5 worm cellular contexts compared by ENCODE assay signal in the genomic region with DNA sequence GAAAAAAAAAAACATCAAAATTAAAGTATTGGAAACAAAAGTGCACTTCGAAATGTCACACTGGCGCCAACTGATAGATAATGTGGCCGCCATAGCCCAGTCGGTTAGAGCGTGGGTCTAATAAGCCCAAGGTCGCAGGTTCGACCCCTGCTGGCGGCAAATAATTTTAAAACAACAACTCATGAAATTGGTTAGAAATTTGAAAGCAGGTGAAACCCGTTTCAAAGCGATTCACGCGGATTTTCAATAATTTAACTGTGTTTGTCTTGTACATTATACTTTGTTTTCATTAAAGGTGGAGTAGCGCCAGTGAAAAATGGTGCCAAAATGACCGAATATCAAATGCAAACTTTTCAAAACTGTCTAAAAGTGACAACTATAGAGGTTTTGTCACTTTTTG.
TF ChIP-seq lines count a peak whose summit lies in the region.

No protein-coding gene starts in this region.

TF ChIP-seq in whole organism, L1 larva, 84 proteins besides CTCF, POLR2A, EP300 and RAD21:
- TF ChIP-seq lin-35 (GFP tag; optimal IDR thresholded peaks at IDR 0.05; lab: Kevin White, UChicago) (peak in 1 of 2 experiments; percentile 44), elt-2 (tag; optimal IDR thresholded peaks at IDR 0.05; lab: Kevin White, UChicago) (peak; percentile 6), nhr-47 (tag; optimal IDR thresholded peaks at IDR 0.05; lab: Kevin White, UChicago) (peak; percentile 17), lsy-2 (tag; optimal IDR thresholded peaks at IDR 0.05; lab: Kevin White, UChicago) (peak in 1 of 2 experiments; percentile 38), nhr-71 (tag; optimal IDR thresholded peaks at IDR 0.05; lab: Kevin White, UChicago) (peak; percentile 21), sup-37 (GFP tag; optimal IDR thresholded peaks at IDR 0.05; lab: Kevin White, UChicago) (no peak), efl-1 (optimal IDR thresholded peaks at IDR 0.05; lab: Kevin White, UChicago) (no peak), efl-1 (GFP tag; optimal IDR thresholded peaks at IDR 0.05 in 1 of 2; lab: Kevin White, UChicago) (peak in 1 of 2 experiments; percentile 74), C16A3.4 (tag; optimal IDR thresholded peaks at IDR 0.05; lab: Kevin White, UChicago) (peak; percentile 3), hlh-4 (tag; optimal IDR thresholded peaks at IDR 0.05; lab: Kevin White, UChicago) (no peak), nhr-20 (tag; optimal IDR thresholded peaks at IDR 0.05; lab: Kevin White, UChicago) (peak; percentile 10), tbx-2 (tag; optimal IDR thresholded peaks at IDR 0.05; lab: Kevin White, UChicago) (no peak), skn-1 (tag; optimal IDR thresholded peaks at IDR 0.05; lab: Kevin White, UChicago) (peak; percentile 58), snu-23 (GFP tag; optimal IDR thresholded peaks at IDR 0.05; lab: Kevin White, UChicago) (peak; percentile 32), rnt-1 (tag; optimal IDR thresholded peaks at IDR 0.05; lab: Kevin White, UChicago) (peak; percentile 43), nhr-90 (tag; optimal IDR thresholded peaks at IDR 0.05; lab: Kevin White, UChicago; ENCODE audit: poor library complexity) (peak; percentile 48)

TF ChIP-seq in whole organism, L2 larva, 48 proteins besides CTCF, POLR2A, EP300 and RAD21 (continues in another document):
- TF ChIP-seq nhr-21 (tag; optimal IDR thresholded peaks at IDR 0.05; lab: Kevin White, UChicago) (peak; percentile 34), Y55F3AM.14 (GFP tag; optimal IDR thresholded peaks at IDR 0.05; lab: Kevin White, UChicago) (peak; percentile 45), ama-1 (optimal IDR thresholded peaks at IDR 0.05; lab: Kevin White, UChicago) (no peak), skn-1 (tag; optimal IDR thresholded peaks at IDR 0.05; lab: Kevin White, UChicago) (no peak), sma-9 (GFP tag; optimal IDR thresholded peaks at IDR 0.05; lab: Kevin White, UChicago) (peak; percentile 51), sma-9 (tag; optimal IDR thresholded peaks at IDR 0.05; lab: Kevin White, UChicago) (no peak), ztf-4 (tag; optimal IDR thresholded peaks at IDR 0.05; lab: Kevin White, UChicago) (peak; percentile 34), crh-2 (tag; optimal IDR thresholded peaks at IDR 0.05; lab: Kevin White, UChicago) (peak; percentile 54), ZK546.5 (tag; optimal IDR thresholded peaks at IDR 0.05; lab: Kevin White, UChicago) (no peak), lsy-2 (tag; optimal IDR thresholded peaks at IDR 0.05; lab: Kevin White, UChicago) (peak in 1 of 2 experiments; percentile 30), nhr-129 (tag; optimal IDR thresholded peaks at IDR 0.05; lab: Kevin White, UChicago) (peak; percentile 20), sma-3 (GFP tag; optimal IDR thresholded peaks at IDR 0.05; lab: Kevin White, UChicago) (peak; percentile 27), fos-1 (tag; optimal IDR thresholded peaks at IDR 0.05; lab: Kevin White, UChicago) (peak; percentile 48), mbf-1 (tag; optimal IDR thresholded peaks at IDR 0.05; lab: Kevin White, UChicago) (no peak), nhr-12 (tag; optimal IDR thresholded peaks at IDR 0.05; lab: Kevin White, UChicago) (no peak), lin-39 (tag; optimal IDR thresholded peaks at IDR 0.05; lab: Kevin White, UChicago) (no peak), blmp-1 (tag; optimal IDR thresholded peaks at IDR 0.05; lab: Kevin White, UChicago; ENCODE audit: insufficient read depth) (peak; percentile 5), gmeb-1 (tag; optimal IDR thresholded peaks at IDR 0.05; lab: Kevin White, UChicago) (no peak)

TF ChIP-seq in whole organism, L3 larva, 47 proteins besides CTCF, POLR2A, EP300 and RAD21:
- peak; percentile 34 for TF ChIP-seq pqm-1 (tag; optimal IDR thresholded peaks at IDR 0.05; lab: Kevin White, UChicago)
- peak; percentile 16 for TF ChIP-seq nfya-1 (tag; optimal IDR thresholded peaks at IDR 0.05; lab: Kevin White, UChicago; ENCODE audit: insufficient read depth)
- no peak for TF ChIP-seq unc-62 (GFP tag; optimal IDR thresholded peaks at IDR 0.05; lab: Kevin White, UChicago)
- TF ChIP-seq elt-2 (tag; optimal IDR thresholded peaks at IDR 0.05; lab: Kevin White, UChicago): peak; percentile 54
- peak; percentile 0 for TF ChIP-seq lsy-12 (tag; optimal IDR thresholded peaks at IDR 0.05; lab: Kevin White, UChicago)
- peak; percentile 14 for TF ChIP-seq pha-4 (tag; optimal IDR thresholded peaks at IDR 0.05; lab: Kevin White, UChicago)
- no peak for TF ChIP-seq elt-1 (tag; optimal IDR thresholded peaks at IDR 0.05; lab: Kevin White, UChicago)
- no peak for TF ChIP-seq elt-3 (tag; optimal IDR thresholded peaks at IDR 0.05; lab: Kevin White, UChicago)
- TF ChIP-seq nhr-25 (tag; optimal IDR thresholded peaks at IDR 0.05; lab: Kevin White, UChicago): peak; percentile 26
- no peak for TF ChIP-seq ztf-4 (tag; optimal IDR thresholded peaks at IDR 0.05; lab: Kevin White, UChicago)
- peak; percentile 55 for TF ChIP-seq nhr-43 (tag; optimal IDR thresholded peaks at IDR 0.05; lab: Kevin White, UChicago; ENCODE audit: poor library complexity, severe bottlenecking)
- TF ChIP-seq ceh-16 (tag; optimal IDR thresholded peaks at IDR 0.05; lab: Kevin White, UChicago): no peak

TF ChIP-seq in whole organism, L4 larva, 104 proteins besides CTCF, POLR2A, EP300 and RAD21 (continues in another document):
- TF ChIP-seq spr-1 (tag; optimal IDR thresholded peaks at IDR 0.05; lab: Kevin White, UChicago) (peak; percentile 12), hmg-1.1 (GFP tag; IDR thresholded peaks at IDR 0.05; lab: Robert Waterston, UW) (peak; percentile 40; the same call in 1 of the 2 replicates), php-3 (GFP tag; IDR thresholded peaks at IDR 0.05; lab: Robert Waterston, UW) (0 out of 2 replicates have a peak, but pooled peaks have one; percentile 40), nhr-48 (tag; optimal IDR thresholded peaks at IDR 0.05; lab: Kevin White, UChicago) (peak; percentile 46), skn-1 (tag; optimal IDR thresholded peaks at IDR 0.05; lab: Kevin White, UChicago) (no peak), madf-9 (GFP tag; conservative IDR thresholded peaks at IDR 0.05; lab: Robert Waterston, UW) (peak; percentile 53), lsy-2 (tag; optimal IDR thresholded peaks at IDR 0.05; lab: Kevin White, UChicago) (peak in 1 of 2 experiments; percentile 53), daf-16 (GFP tag; optimal IDR thresholded peaks at IDR 0.05; lab: Kevin White, UChicago) (peak; percentile 62 to 76), daf-16 (tag; optimal IDR thresholded peaks at IDR 0.05; lab: Kevin White, UChicago) (peak; percentile 79), lin-1 (GFP tag; IDR thresholded peaks at IDR 0.05; lab: Robert Waterston, UW) (peak; percentile 43; the same call in 1 of the 2 replicates), ceh-28 (tag; optimal IDR thresholded peaks at IDR 0.05; lab: Kevin White, UChicago) (no peak), madf-5 (GFP tag; IDR thresholded peaks at IDR 0.05; lab: Robert Waterston, UW) (no peak), gei-8 (GFP tag; optimal IDR thresholded peaks at IDR 0.05; lab: Kevin White, UChicago) (peak; percentile 29), R02D3.7 (tag; optimal IDR thresholded peaks at IDR 0.05; lab: Kevin White, UChicago) (no peak), lin-13 (GFP tag; optimal IDR thresholded peaks at IDR 0.05; lab: Kevin White, UChicago) (peak; percentile 29), aha-1 (tag; lab: Kevin White, UChicago) (peak; percentile 98), daf-19 (GFP tag; conservative IDR thresholded peaks at IDR 0.05; lab: Robert Waterston, UW) (peak; percentile 80), dve-1 (tag; optimal IDR thresholded peaks at IDR 0.05; lab: Kevin White, UChicago; ENCODE audit: insufficient read depth) (peak; percentile 60), zag-1 (tag; optimal IDR thresholded peaks at IDR 0.05; lab: Kevin White, UChicago) (no peak), pha-4 (GFP tag; IDR thresholded peaks at IDR 0.05; lab: Robert Waterston, UW) (peak; percentile 70; the same call in 1 of the 2 replicates), pha-4 (tag; optimal IDR thresholded peaks at IDR 0.05; lab: Kevin White, UChicago) (no peak), zip-11 (GFP tag; IDR thresholded peaks at IDR 0.05; lab: Robert Waterston, UW) (no peak)

TF ChIP-seq in whole organism, young adult, 124 proteins besides CTCF, POLR2A, EP300 and RAD21 (continues in another document):
- peak; percentile 51 to 61 for TF ChIP-seq let-607 (tag; optimal IDR thresholded peaks at IDR 0.05; lab: Kevin White, UChicago)
- TF ChIP-seq ama-1 (optimal IDR thresholded peaks at IDR 0.05; lab: Kevin White, UChicago): no peak
- peak; percentile 16 to 32 for TF ChIP-seq ama-1 (GFP tag; optimal IDR thresholded peaks at IDR 0.05; lab: Kevin White, UChicago)
- no peak for TF ChIP-seq ccch-3 (GFP tag; optimal IDR thresholded peaks at IDR 0.05; lab: Kevin White, UChicago)
- peak; percentile 27 for TF ChIP-seq ztf-26 (tag; optimal IDR thresholded peaks at IDR 0.05; lab: Kevin White, UChicago)
- TF ChIP-seq him-1 (tag; optimal IDR thresholded peaks at IDR 0.05; lab: Kevin White, UChicago): peak; percentile 57
- peak; percentile 40 for TF ChIP-seq nhr-80 (tag; optimal IDR thresholded peaks at IDR 0.05; lab: Kevin White, UChicago)
- TF ChIP-seq ztf-18 (tag; optimal IDR thresholded peaks at IDR 0.05; lab: Kevin White, UChicago): peak; percentile 65
- no peak for TF ChIP-seq unc-62 (GFP tag; optimal IDR thresholded peaks at IDR 0.05; lab: Kevin White, UChicago)
- 0 out of 2 replicates have a peak, but pooled peaks have one; percentile 67 for TF ChIP-seq nfya-2 (GFP tag; IDR thresholded peaks at IDR 0.05; lab: Robert Waterston, UW)
- peak; percentile 80 for TF ChIP-seq repo-1 (tag; optimal IDR thresholded peaks at IDR 0.05; lab: Kevin White, UChicago)
- peak; percentile 48 for TF ChIP-seq snpc-1.3 (tag; optimal IDR thresholded peaks at IDR 0.05; lab: Kevin White, UChicago; ENCODE audit: insufficient read depth)
- TF ChIP-seq ceh-27 (GFP tag; optimal IDR thresholded peaks at IDR 0.05; lab: Kevin White, UChicago): no peak
- peak; percentile 55; the same call in 1 of the 2 replicates for TF ChIP-seq hmg-20 (GFP tag; IDR thresholded peaks at IDR 0.05; lab: Robert Waterston, UW)
- peak; percentile 58 for TF ChIP-seq D2030.7 (GFP tag; IDR thresholded peaks at IDR 0.05; lab: Robert Waterston, UW)
- peak; percentile 42 for TF ChIP-seq mes-4 (tag; optimal IDR thresholded peaks at IDR 0.05; lab: Kevin White, UChicago)
- no peak for TF ChIP-seq hlh-12 (tag; optimal IDR thresholded peaks at IDR 0.05; lab: Kevin White, UChicago)
- peak; percentile 33 to 35 for TF ChIP-seq rec-8 (tag; optimal IDR thresholded peaks at IDR 0.05; lab: Kevin White, UChicago)
- peak; percentile 90 for TF ChIP-seq rpc-1 (optimal IDR thresholded peaks at IDR 0.05; lab: Kevin White, UChicago)
- peak; percentile 83 for TF ChIP-seq rpc-1 (tag; optimal IDR thresholded peaks at IDR 0.05; lab: Kevin White, UChicago)
- TF ChIP-seq B0261.1 (tag; optimal IDR thresholded peaks at IDR 0.05; lab: Kevin White, UChicago): peak; percentile 75
- peak; percentile 53 for TF ChIP-seq lin-40 (tag; optimal IDR thresholded peaks at IDR 0.05; lab: Kevin White, UChicago)
- TF ChIP-seq F22D6.2 (tag; optimal IDR thresholded peaks at IDR 0.05; lab: Kevin White, UChicago): no peak
- TF ChIP-seq dox-1 (GFP tag; IDR thresholded peaks at IDR 0.05; lab: Robert Waterston, UW): peak; percentile 66; the same call in 1 of the 2 replicates
- TF ChIP-seq nfyb-1 (GFP tag; IDR thresholded peaks at IDR 0.05; lab: Robert Waterston, UW): peak; percentile 87
- TF ChIP-seq Y95B8A.8 (GFP tag; IDR thresholded peaks at IDR 0.05; lab: Robert Waterston, UW): no peak
